Worm (Caenorhabditis elegans) whole organism, mixed stage, embryonic: ENCODE results near the gene nxf-1.

Experiments
- M03D4.4 ChIP-seq: sonication (generic microtip); optimal IDR thresholded peaks from 2 replicates; lab custom pipeline; 2017; ENCODE audit warnings: mild to moderate bottlenecking, missing genetic modification characterization, missing compliant biosample characterization
- blmp-1 ChIP-seq: fragments of 150-350 bp; optimal IDR thresholded peaks from 2 replicates; lab custom pipeline; 2014; ENCODE audit warnings: missing biosample characterization, missing genetic modification characterization
- ceh-39 ChIP-seq: fragments of 150-350 bp; optimal IDR thresholded peaks from 2 replicates; lab custom pipeline; 2014; ENCODE audit warnings: missing biosample characterization, missing genetic modification characterization
- ceh-43 ChIP-seq: fragments of 200-800 bp; sonication (Bioruptor generic); optimal IDR thresholded peaks from 2 replicates; lab custom pipeline; 2018; ENCODE audit warnings: mild to moderate bottlenecking, missing genetic modification characterization, moderate library complexity, missing compliant biosample characterization
- ceh-83 ChIP-seq: fragments of 200-800 bp; sonication (Bioruptor generic); optimal IDR thresholded peaks from 2 replicates; lab custom pipeline; 2018; ENCODE audit warnings: mild to moderate bottlenecking, missing genetic modification characterization, missing compliant biosample characterization
- ces-1 ChIP-seq: fragments of 150-350 bp; optimal IDR thresholded peaks from 2 replicates; lab custom pipeline; 2014; ENCODE audit warnings: missing biosample characterization, missing genetic modification reagents, missing genetic modification characterization
- cnd-1 ChIP-seq: fragments of 200-800 bp; sonication (Bioruptor generic); optimal IDR thresholded peaks from 2 replicates; lab custom pipeline; 2018; ENCODE audit warnings: mild to moderate bottlenecking, missing genetic modification characterization, missing compliant biosample characterization
- drap-1 ChIP-seq: fragments of 200-800 bp; sonication (Bioruptor generic); optimal IDR thresholded peaks from 3 replicates; lab custom pipeline; 2018; ENCODE audit warnings: mild to moderate bottlenecking, missing genetic modification characterization, missing compliant biosample characterization
- elt-1 ChIP-seq: sonication (generic microtip); optimal IDR thresholded peaks from 2 replicates; lab custom pipeline; 2017; ENCODE audit warnings: missing genetic modification characterization, mild to moderate bottlenecking, missing compliant biosample characterization, antibody characterized with exemption, moderate library complexity, borderline replicate concordance; ENCODE audit not compliant: insufficient read depth
- elt-3 ChIP-seq: fragments of 150-350 bp; optimal IDR thresholded peaks from 2 replicates; lab custom pipeline; 2014; ENCODE audit warnings: missing biosample characterization, missing genetic modification characterization
- flh-1 ChIP-seq: fragments of 200-800 bp; sonication (Bioruptor generic); optimal IDR thresholded peaks from 2 replicates; lab custom pipeline; 2018; ENCODE audit warnings: mild to moderate bottlenecking, missing genetic modification characterization, moderate library complexity, missing compliant biosample characterization
- ham-2 ChIP-seq: fragments of 200-800 bp; sonication (Bioruptor generic); optimal IDR thresholded peaks from 2 replicates; lab custom pipeline; 2018; ENCODE audit warnings: mild to moderate bottlenecking, missing genetic modification characterization, missing compliant biosample characterization
- hlh-1 ChIP-seq: fragments of 150-350 bp; optimal IDR thresholded peaks from 2 replicates; lab custom pipeline; 2014; ENCODE audit warnings: missing biosample characterization, missing genetic modification reagents, missing genetic modification characterization
- lin-13 ChIP-seq: fragments of 150-350 bp; optimal IDR thresholded peaks from 2 replicates; lab custom pipeline; 2014; ENCODE audit warnings: missing biosample characterization, missing genetic modification characterization
- lin-32 ChIP-seq: fragments of 200-800 bp; sonication (Bioruptor generic); optimal IDR thresholded peaks from 2 replicates; lab custom pipeline; 2018; ENCODE audit warnings: mild to moderate bottlenecking, missing genetic modification characterization, missing compliant biosample characterization
- lsy-2 ChIP-seq: fragments of 150-350 bp; optimal IDR thresholded peaks from 2 replicates; lab custom pipeline; 2014; ENCODE audit warnings: missing biosample characterization, missing genetic modification characterization
- mab-5 ChIP-seq: fragments of 150-350 bp; optimal IDR thresholded peaks from 2 replicates; lab custom pipeline; 2014; ENCODE audit warnings: missing biosample characterization, missing genetic modification characterization
- mep-1 ChIP-seq: fragments of 150-350 bp; optimal IDR thresholded peaks from 2 replicates; lab custom pipeline; 2017; ENCODE audit warnings: missing biosample characterization, missing genetic modification reagents, missing genetic modification characterization, inconsistent platforms
- mls-2 ChIP-seq: sonication (generic microtip); optimal IDR thresholded peaks from 2 replicates; lab custom pipeline; 2016; ENCODE audit warnings: mild to moderate bottlenecking, missing genetic modification characterization, moderate library complexity, missing compliant biosample characterization
- nhr-2 ChIP-seq: fragments of 150-350 bp; optimal IDR thresholded peaks from 2 replicates; lab custom pipeline; 2014; ENCODE audit warnings: missing biosample characterization, missing genetic modification characterization
- nhr-237 ChIP-seq: fragments of 150-350 bp; optimal IDR thresholded peaks from 2 replicates; lab custom pipeline; 2014; ENCODE audit warnings: missing biosample characterization, missing genetic modification characterization
- nhr-28 ChIP-seq: fragments of 150-350 bp; optimal IDR thresholded peaks from 2 replicates; lab custom pipeline; 2014; ENCODE audit warnings: missing biosample characterization, missing genetic modification characterization
- nhr-76 ChIP-seq: sonication (generic microtip); optimal IDR thresholded peaks from 2 replicates; lab custom pipeline; 2017; ENCODE audit warnings: missing biosample characterization, missing genetic modification characterization
- pha-4 ChIP-seq: fragments of 150-350 bp; optimal IDR thresholded peaks from 2 replicates; lab custom pipeline; 2018; ENCODE audit warnings: missing biosample characterization, missing genetic modification reagents, missing genetic modification characterization
- snpc-4 ChIP-seq: fragments of 150-350 bp; optimal IDR thresholded peaks from 2 replicates; lab custom pipeline; 2014; ENCODE audit warnings: missing biosample characterization, missing genetic modification characterization
- sptf-1 ChIP-seq: sonication (generic microtip); optimal IDR thresholded peaks from 2 replicates; lab custom pipeline; 2017; ENCODE audit warnings: mild to moderate bottlenecking, missing genetic modification characterization, moderate library complexity, missing compliant biosample characterization
- unc-120 ChIP-seq: sonication (generic microtip); optimal IDR thresholded peaks from 2 replicates; lab custom pipeline; 2017; ENCODE audit warnings: missing genetic modification characterization, missing compliant biosample characterization; ENCODE audit not compliant: poor library complexity, severe bottlenecking
- unc-39 ChIP-seq: fragments of 150-350 bp; optimal IDR thresholded peaks from 2 replicates; lab custom pipeline; 2014; ENCODE audit warnings: missing biosample characterization, missing genetic modification characterization
- unc-62 ChIP-seq: fragments of 150-350 bp; optimal IDR thresholded peaks from 2 replicates; lab custom pipeline; 2014; ENCODE audit warnings: missing biosample characterization, missing genetic modification reagents, missing genetic modification characterization
- ztf-11 ChIP-seq: fragments of 150-350 bp; optimal IDR thresholded peaks from 2 replicates; lab custom pipeline; 2014; ENCODE audit warnings: missing biosample characterization, missing genetic modification characterization

The nxf-1 gene

DNA sequence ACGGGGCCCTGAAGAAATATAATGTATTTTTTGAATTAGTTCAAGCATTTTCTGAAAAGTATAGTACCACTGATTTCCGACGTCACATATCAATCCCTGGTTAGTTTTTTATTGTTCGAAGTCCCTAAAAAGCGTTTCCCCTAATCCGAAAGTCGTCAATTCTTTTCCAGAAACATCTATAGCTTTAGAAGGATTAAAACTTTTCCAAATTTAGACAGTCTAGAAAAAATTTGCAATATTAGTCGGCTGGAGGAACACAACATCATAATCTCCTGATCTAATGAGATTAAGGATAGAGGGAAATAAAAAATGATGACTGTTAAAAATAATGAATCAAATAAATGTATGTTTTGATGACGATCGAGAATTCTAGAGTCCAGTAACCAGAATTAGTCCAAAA is 36.8 kb downstream of the nxf-1 start:
- TF ChIP-seq unc-62 (no peak), elt-3 (tag; lab: Kevin White, UChicago) (no peak), ztf-11 (tag; lab: Kevin White, UChicago) (no peak), cnd-1 (tag; lab: Kevin White, UChicago) (no peak), nhr-76 (tag; lab: Kevin White, UChicago) (no peak), snpc-4 (no peak), ceh-39 (no peak), mls-2 (tag; lab: Kevin White, UChicago) (no peak)

DNA sequence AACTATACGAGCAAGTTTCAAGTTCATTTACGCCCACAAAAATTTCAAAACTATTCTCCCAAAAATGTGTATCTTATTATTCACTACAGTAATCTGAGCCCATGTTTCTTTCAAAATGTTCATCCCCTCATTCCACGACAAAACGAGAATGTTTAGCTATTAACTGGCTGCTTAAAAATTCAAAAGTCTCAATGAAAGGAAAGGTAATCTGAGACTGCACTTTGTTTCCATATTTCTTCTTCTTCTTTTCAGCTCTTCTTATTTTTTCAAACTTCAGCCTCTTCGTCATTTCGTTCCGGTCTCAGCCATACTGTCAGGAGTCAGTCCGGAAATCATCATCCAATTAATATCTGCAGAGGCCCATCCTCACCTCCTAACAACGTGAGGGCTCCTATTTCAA is 42.0 kb downstream of the nxf-1 start, which contains the start of gene unc-39:
unc-39 (plus strand) TSS at position 301 of the 400 bp plus-strand sequence.
- no peak for TF ChIP-seq elt-1
- no peak for TF ChIP-seq flh-1 (GFP tag; lab: Kevin White, UChicago)

DNA sequence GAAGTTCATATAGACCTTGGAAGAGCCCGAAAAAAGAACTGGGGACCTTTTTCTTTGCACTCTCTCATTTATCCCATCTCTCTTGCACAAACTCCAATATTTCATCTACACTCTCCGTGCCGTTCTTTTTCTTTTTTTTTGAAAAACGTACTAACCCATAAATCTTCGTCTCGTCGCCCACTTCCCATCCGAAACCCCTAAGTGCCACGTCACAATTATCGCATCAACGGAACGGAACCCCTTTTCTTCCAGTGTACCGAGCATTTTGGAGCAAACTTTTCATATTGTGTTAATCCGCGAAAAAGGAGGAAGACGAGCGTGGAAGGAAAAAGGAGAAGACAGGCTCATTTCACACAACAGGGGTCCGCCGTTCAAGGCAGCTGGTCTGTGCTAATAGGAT is 45.4 kb downstream of the nxf-1 start:
- TF ChIP-seq drap-1 (GFP tag; lab: Kevin White, UChicago) (no peak), pha-4 (no peak), snpc-4 (no peak), mep-1 (tag; lab: Kevin White, UChicago) (no peak), nhr-237 (tag; lab: Kevin White, UChicago) (no peak), sptf-1 (no peak), unc-62 (no peak), ces-1 (no peak), nhr-76 (tag; lab: Kevin White, UChicago) (no peak), lin-32 (no peak), cnd-1 (tag; lab: Kevin White, UChicago) (no peak), ceh-39 (no peak), nhr-28 (tag; lab: Kevin White, UChicago) (no peak), hlh-1 (tag; lab: Kevin White, UChicago) (no peak), elt-1 (no peak), unc-39 (no peak), ceh-83 (no peak)
- TF ChIP-seq, all 35 proteins: peak for 0

DNA sequence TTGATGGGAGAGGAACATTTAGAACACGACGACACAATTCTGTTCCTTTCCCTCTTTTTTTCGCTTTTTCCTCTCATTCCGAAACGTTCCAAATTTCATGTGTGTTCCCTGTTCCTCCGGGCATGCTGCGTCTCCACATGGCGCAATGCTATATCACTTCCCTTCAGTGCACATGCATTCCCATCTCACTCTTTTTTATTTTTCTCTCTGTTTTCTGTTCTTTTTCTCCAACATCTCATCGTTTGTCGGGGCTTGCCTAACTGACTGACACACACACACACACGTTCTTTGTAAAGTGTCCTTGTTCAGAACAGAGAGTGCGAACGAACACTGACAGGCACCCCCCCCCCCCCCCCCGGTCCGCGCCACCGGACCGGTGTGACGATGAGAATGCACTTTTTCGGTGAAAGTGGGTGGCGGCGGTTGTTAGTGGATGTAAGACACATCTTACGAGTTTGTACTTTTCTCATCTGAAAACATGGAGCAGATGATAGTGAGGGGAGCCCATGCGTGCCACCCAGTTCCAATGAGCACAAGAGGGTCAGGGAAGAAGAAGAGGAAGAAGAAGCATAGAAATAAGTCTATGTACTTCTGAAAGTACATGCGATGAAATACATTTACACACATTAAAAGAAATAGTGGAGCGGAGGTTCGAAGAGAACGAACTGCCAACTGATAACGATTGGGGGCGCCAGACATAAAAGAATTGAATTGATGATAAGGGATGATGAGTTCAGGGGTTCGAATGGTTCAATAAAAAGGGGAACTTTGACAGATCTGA is 46.4 kb downstream of the nxf-1 start:
- TF ChIP-seq mab-5 (tag; lab: Kevin White, UChicago), result no peak
- TF ChIP-seq lin-32, result peak; percentile 33
- no peak for TF ChIP-seq M03D4.4
- TF ChIP-seq drap-1 (GFP tag; lab: Kevin White, UChicago), result peak; percentile 21
- TF ChIP-seq sptf-1, result peak; percentile 11
- no peak for TF ChIP-seq ceh-43 (GFP tag; lab: Kevin White, UChicago)
- TF ChIP-seq lin-13, result no peak

DNA sequence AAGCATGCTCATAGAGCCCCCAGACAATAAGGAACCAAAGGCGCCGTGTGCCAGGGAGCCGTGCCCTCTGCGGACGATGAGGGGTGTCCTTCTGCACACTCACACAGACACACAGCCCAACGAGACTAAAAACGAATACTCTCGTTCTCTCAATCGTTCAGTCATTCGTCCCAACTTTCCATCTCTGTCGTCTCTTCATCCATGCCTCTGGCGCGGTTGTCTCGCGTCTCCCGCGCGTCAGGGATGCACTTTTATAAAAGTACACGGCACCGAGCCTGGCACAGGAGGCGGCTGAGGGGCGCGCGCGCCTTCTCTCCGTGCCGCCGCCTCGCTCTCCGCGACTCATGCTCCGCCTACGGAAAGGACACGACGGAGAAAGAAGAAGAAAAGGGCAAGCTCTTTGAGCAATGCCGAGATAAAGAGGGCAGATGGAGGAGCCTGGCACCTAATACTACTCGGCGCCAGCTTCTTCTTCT is 48.3 kb downstream of the nxf-1 start:
- TF ChIP-seq mls-2 (tag; lab: Kevin White, UChicago) (no peak), elt-3 (tag; lab: Kevin White, UChicago) (no peak), cnd-1 (tag; lab: Kevin White, UChicago) (no peak), mep-1 (tag; lab: Kevin White, UChicago) (no peak), sptf-1 (no peak), ham-2 (GFP tag; lab: Kevin White, UChicago) (no peak), blmp-1 (no peak), mab-5 (tag; lab: Kevin White, UChicago) (no peak), elt-1 (no peak), snpc-4 (no peak), unc-120 (tag; lab: Kevin White, UChicago) (no peak), unc-39 (no peak), nhr-2 (tag; lab: Kevin White, UChicago) (no peak), flh-1 (GFP tag; lab: Kevin White, UChicago) (no peak)

DNA sequence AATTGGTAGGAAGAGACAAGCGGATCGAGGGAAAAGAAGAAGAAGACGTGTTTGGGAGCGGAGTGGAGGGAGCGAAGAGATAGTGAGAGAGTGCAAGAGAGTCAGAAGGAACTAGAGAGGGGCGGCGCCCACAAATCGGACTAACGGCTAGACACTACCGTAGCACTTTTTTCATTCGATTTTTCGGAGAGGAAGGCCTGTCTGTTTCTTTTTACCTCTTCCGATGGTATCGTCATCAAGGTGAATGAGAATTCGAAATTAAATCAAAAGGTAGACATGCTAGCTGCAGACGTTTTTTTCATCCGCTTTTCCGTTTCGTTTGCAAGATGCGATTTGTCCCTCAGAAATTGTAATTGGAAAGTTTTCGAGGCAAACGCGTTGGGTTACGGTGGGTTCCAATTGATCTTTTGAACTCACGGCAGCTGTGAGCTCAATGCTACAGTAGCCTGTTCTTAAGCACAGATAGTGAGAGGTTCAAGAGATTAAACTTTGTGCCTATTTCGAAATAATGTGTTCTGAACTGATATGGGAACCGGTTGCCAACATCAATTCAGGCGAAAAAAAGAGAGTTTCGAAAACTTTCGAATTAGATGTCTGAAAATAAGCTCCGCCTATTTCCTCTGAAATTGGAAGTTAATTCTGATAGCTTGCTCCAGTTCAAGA is 50.1 kb downstream of the nxf-1 start:
- TF ChIP-seq lsy-2 (tag; lab: Kevin White, UChicago) (peak; percentile 60), ceh-39 (no peak)
